Worm (Caenorhabditis elegans) whole organism, L3 larva: Measurements from ENCODE around the gene gdh-1.

Experiments
- aly-2 ChIP-seq: fragments of 150-350 bp; optimal IDR thresholded peaks from 2 replicates; lab custom pipeline; 2014; ENCODE audit warnings: missing biosample characterization, missing genetic modification characterization
- ama-1 ChIP-seq: fragments of 150-350 bp; optimal IDR thresholded peaks from 2 replicates; lab custom pipeline; 2018
- ceh-16 ChIP-seq: sonication (generic microtip); optimal IDR thresholded peaks from 2 replicates; lab custom pipeline; 2017; ENCODE audit warnings: missing biosample characterization, missing genetic modification characterization
- ceh-28 ChIP-seq: fragments of 150-350 bp; optimal IDR thresholded peaks from 2 replicates; lab custom pipeline; 2014; ENCODE audit warnings: missing biosample characterization, missing genetic modification reagents, missing genetic modification characterization
- ceh-82 ChIP-seq: fragments of 150-350 bp; optimal IDR thresholded peaks from 2 replicates; lab custom pipeline; 2014; ENCODE audit warnings: missing biosample characterization, missing genetic modification characterization
- ceh-9 ChIP-seq: sonication (generic microtip); optimal IDR thresholded peaks from 2 replicates; lab custom pipeline; 2018; ENCODE audit warnings: missing biosample characterization, missing genetic modification characterization
- egl-5 ChIP-seq: fragments of 150-350 bp; optimal IDR thresholded peaks from 2 replicates; lab custom pipeline; 2017; ENCODE audit warnings: missing biosample characterization, missing genetic modification reagents, missing genetic modification characterization, inconsistent platforms
- elt-1 ChIP-seq: fragments of 150-350 bp; optimal IDR thresholded peaks from 2 replicates; lab custom pipeline; 2014; ENCODE audit warnings: missing biosample characterization, missing genetic modification characterization
- elt-2 ChIP-seq: sonication (generic microtip); optimal IDR thresholded peaks from 2 replicates; lab custom pipeline; 2016; ENCODE audit warnings: missing genetic modification reagents, mild to moderate bottlenecking, missing genetic modification characterization, missing compliant biosample characterization
- elt-3 ChIP-seq, 3 experiments: fragments of 150-350 bp in 1 of 3; sonication (generic microtip) in 2 of 3; optimal IDR thresholded peaks; 2 replicates in 2 of 3; 4 replicates in 1 of 3; lab custom pipeline; 2014 to 2017; ENCODE audit warnings: missing biosample characterization in 3 of 3, missing genetic modification characterization in 3 of 3
- eor-1 ChIP-seq, 2 experiments: fragments of 150-350 bp; optimal IDR thresholded peaks; 2 replicates each; lab custom pipeline; 2014 to 2018; ENCODE audit warnings: missing biosample characterization in 2 of 2, missing genetic modification characterization in 2 of 2
- fkh-10 ChIP-seq: sonication (generic microtip); optimal IDR thresholded peaks from 2 replicates; lab custom pipeline; 2017; ENCODE audit warnings: missing biosample characterization, missing genetic modification reagents, missing genetic modification characterization
- fkh-2 ChIP-seq: fragments of 150-350 bp; optimal IDR thresholded peaks from 2 replicates; lab custom pipeline; 2014; ENCODE audit warnings: missing biosample characterization, missing genetic modification reagents, missing genetic modification characterization
- fos-1 ChIP-seq: fragments of 150-350 bp; optimal IDR thresholded peaks from 2 replicates; lab custom pipeline; 2014; ENCODE audit warnings: missing biosample characterization, missing genetic modification characterization
- hmg-11 ChIP-seq: sonication (generic microtip); optimal IDR thresholded peaks from 2 replicates; lab custom pipeline; 2016; ENCODE audit warnings: missing genetic modification characterization, missing compliant biosample characterization
- lin-15B ChIP-seq: fragments of 150-350 bp; optimal IDR thresholded peaks from 2 replicates; lab custom pipeline; 2014; ENCODE audit warnings: missing biosample characterization, missing genetic modification characterization
- lin-39 ChIP-seq: fragments of 150-350 bp; optimal IDR thresholded peaks from 2 replicates; lab custom pipeline; 2018; ENCODE audit warnings: missing biosample characterization, missing genetic modification reagents, missing genetic modification characterization
- lsy-12 ChIP-seq: sonication (generic microtip); optimal IDR thresholded peaks from 2 replicates; lab custom pipeline; 2016; ENCODE audit warnings: mild to moderate bottlenecking, missing genetic modification characterization, missing compliant biosample characterization
- mdl-1 ChIP-seq: fragments of 150-350 bp; optimal IDR thresholded peaks from 2 replicates; lab custom pipeline; 2014; ENCODE audit warnings: missing biosample characterization, missing genetic modification characterization
- mml-1 ChIP-seq: fragments of 150-350 bp; sonication (generic microtip); optimal IDR thresholded peaks from 3 replicates; lab custom pipeline; 2014; ENCODE audit warnings: missing biosample characterization, missing genetic modification characterization
- nfya-1 ChIP-seq: sonication (generic microtip); optimal IDR thresholded peaks from 2 replicates; lab custom pipeline; 2017; ENCODE audit warnings: missing genetic modification characterization, mild to moderate bottlenecking, missing compliant biosample characterization, antibody characterized with exemption, moderate library complexity; ENCODE audit not compliant: insufficient read depth
- nhr-11 ChIP-seq: fragments of 150-350 bp; optimal IDR thresholded peaks from 2 replicates; lab custom pipeline; 2014; ENCODE audit warnings: missing biosample characterization, missing genetic modification characterization
- nhr-12 ChIP-seq: fragments of 150-350 bp; optimal IDR thresholded peaks from 2 replicates; lab custom pipeline; 2014; ENCODE audit warnings: missing biosample characterization, missing genetic modification characterization
- nhr-23 ChIP-seq: fragments of 150-350 bp; optimal IDR thresholded peaks from 2 replicates; lab custom pipeline; 2014; ENCODE audit warnings: missing biosample characterization, missing genetic modification reagents, missing genetic modification characterization
- nhr-237 ChIP-seq: fragments of 150-350 bp; optimal IDR thresholded peaks from 2 replicates; lab custom pipeline; 2014; ENCODE audit warnings: missing biosample characterization, missing genetic modification characterization
- nhr-25 ChIP-seq: sonication (generic microtip); optimal IDR thresholded peaks from 2 replicates; lab custom pipeline; 2017; ENCODE audit warnings: missing biosample characterization, missing genetic modification characterization
- nhr-43 ChIP-seq: sonication (generic microtip); optimal IDR thresholded peaks from 2 replicates; lab custom pipeline; 2016; ENCODE audit warnings: mild to moderate bottlenecking, missing genetic modification characterization, missing compliant biosample characterization; ENCODE audit not compliant: poor library complexity, severe bottlenecking
- nhr-76 ChIP-seq: fragments of 150-350 bp; sonication (generic microtip); optimal IDR thresholded peaks from 5 replicates; lab custom pipeline; 2014; ENCODE audit warnings: missing biosample characterization, missing genetic modification characterization
- nhr-77 ChIP-seq: fragments of 150-350 bp; optimal IDR thresholded peaks from 2 replicates; lab custom pipeline; 2014; ENCODE audit warnings: missing biosample characterization, missing genetic modification characterization
- pha-4 ChIP-seq: fragments of 150-350 bp; optimal IDR thresholded peaks from 2 replicates; lab custom pipeline; 2014; ENCODE audit warnings: missing biosample characterization, missing genetic modification reagents, missing genetic modification characterization
- pqm-1 ChIP-seq: fragments of 150-350 bp; optimal IDR thresholded peaks from 2 replicates; lab custom pipeline; 2017; ENCODE audit warnings: missing biosample characterization, missing genetic modification characterization, inconsistent platforms
- sea-2 ChIP-seq: fragments of 150-350 bp; sonication (generic microtip); optimal IDR thresholded peaks from 4 replicates; lab custom pipeline; 2014; ENCODE audit warnings: missing biosample characterization, missing genetic modification reagents, missing genetic modification characterization
- skn-1 ChIP-seq: fragments of 150-350 bp; optimal IDR thresholded peaks from 2 replicates; lab custom pipeline; 2014; ENCODE audit warnings: missing biosample characterization, missing genetic modification characterization
- unc-39 ChIP-seq: sonication (generic microtip); optimal IDR thresholded peaks from 4 replicates; lab custom pipeline; 2017; ENCODE audit warnings: missing biosample characterization, missing genetic modification characterization
- unc-62 ChIP-seq: fragments of 150-350 bp; sonication (generic microtip); optimal IDR thresholded peaks from 4 replicates; lab custom pipeline; 2014; ENCODE audit warnings: missing biosample characterization, missing genetic modification reagents, missing genetic modification characterization
- ztf-11 ChIP-seq: fragments of 150-350 bp; optimal IDR thresholded peaks from 2 replicates; lab custom pipeline; 2014; ENCODE audit warnings: missing biosample characterization, missing genetic modification characterization
- ztf-4 ChIP-seq: fragments of 150-350 bp; optimal IDR thresholded peaks from 2 replicates; lab custom pipeline; 2014; ENCODE audit warnings: missing biosample characterization, missing genetic modification characterization

The gdh-1 gene

DNA sequence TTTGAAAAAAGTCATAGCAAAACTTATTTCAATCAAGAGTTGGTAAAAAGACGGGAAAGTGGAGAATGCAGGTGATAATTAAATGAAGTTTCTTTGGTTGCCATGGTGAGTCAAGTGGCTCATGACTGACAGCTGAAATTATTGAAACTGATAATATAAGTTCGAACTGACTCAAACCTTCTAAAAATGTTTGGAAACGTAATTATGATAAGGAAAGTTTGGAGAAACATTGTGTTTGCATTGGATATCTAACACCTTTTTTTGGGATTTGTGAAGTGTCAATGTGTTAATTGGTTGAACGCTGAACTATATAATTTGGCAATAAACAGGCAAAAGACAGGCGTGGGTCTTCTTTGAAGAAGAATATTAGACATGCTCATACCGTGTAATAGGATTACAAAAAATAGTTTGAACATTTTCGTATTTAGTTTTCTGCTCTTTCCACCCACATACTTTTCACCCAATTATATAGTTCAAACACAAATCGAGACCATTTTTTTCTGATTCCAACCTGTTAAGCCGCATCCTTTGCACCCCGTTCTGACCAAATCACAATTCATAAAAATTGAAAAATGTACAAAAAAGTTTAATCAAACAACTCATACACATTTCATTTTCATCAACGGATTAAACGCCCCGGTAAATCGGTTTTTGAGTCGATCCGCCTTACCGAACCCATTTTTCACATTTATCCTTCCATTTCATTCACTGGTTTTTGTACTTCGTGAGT, 27.5 kb upstream of the gdh-1 start, which contains the start of the genes srlf-33 and srlf-32:
Gene srlf-33, minus strand, starts transcription at position 101 of the 730 bp plus-strand sequence.
Gene srlf-32, plus strand, starts transcription at position 680 of the 730 bp plus-strand sequence.
- no peak for TF ChIP-seq ceh-28 (tag; lab: Kevin White, UChicago)
- no peak for TF ChIP-seq ztf-11
- TF ChIP-seq skn-1 (tag; lab: Kevin White, UChicago), result no peak
- no peak for TF ChIP-seq lsy-12 (tag; lab: Kevin White, UChicago)
- no peak for TF ChIP-seq ama-1 (lab: Kevin White, UChicago)
- TF ChIP-seq ceh-82 (tag; lab: Kevin White, UChicago), result no peak
- no peak for TF ChIP-seq nhr-77 (tag; lab: Kevin White, UChicago)
- no peak for TF ChIP-seq nhr-237
- no peak for TF ChIP-seq ztf-4 (tag; lab: Kevin White, UChicago)
- TF ChIP-seq nhr-12 (tag; lab: Kevin White, UChicago), result no peak
- no peak for TF ChIP-seq pqm-1 (tag; lab: Kevin White, UChicago)
- no peak for TF ChIP-seq sea-2 (GFP tag; lab: Kevin White, UChicago)
- no peak for TF ChIP-seq eor-1 (tag; optimal IDR thresholded peaks at IDR 0.05; lab: Kevin White, UChicago)
- no peak for TF ChIP-seq mdl-1 (tag; lab: Kevin White, UChicago)
- TF ChIP-seq unc-62 (GFP tag; lab: Kevin White, UChicago), result no peak
- no peak for TF ChIP-seq egl-5 (tag; lab: Kevin White, UChicago)
- no peak for TF ChIP-seq lin-39 (tag; lab: Kevin White, UChicago)
- TF ChIP-seq elt-1 (tag; lab: Kevin White, UChicago), result no peak
- TF ChIP-seq hmg-11, result no peak

DNA sequence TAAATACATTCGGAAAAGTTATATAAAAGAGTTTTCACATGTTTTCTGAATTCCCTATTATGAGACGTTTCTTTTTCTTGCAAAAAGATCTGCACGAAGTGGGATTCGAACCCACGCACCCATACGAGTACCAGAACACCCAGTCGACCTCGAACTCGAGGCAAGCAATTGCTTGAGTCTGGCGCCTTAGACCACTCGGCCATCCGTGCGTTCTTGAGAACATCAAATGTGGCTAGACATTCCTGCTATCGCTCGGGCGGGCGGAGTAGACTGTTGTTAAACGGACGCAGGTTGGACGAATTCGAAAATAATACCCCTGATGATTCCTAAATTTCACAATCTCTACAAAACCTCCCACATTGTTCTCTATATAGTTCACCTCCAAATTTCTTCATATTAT, 24.7 kb upstream of the gdh-1 start:
- no peak for TF ChIP-seq unc-62 (GFP tag; lab: Kevin White, UChicago)
- TF ChIP-seq lin-39 (tag; lab: Kevin White, UChicago), result peak; percentile 41
- TF ChIP-seq ceh-16 (tag; lab: Kevin White, UChicago), result no peak
- peak; percentile 56 for TF ChIP-seq nhr-25 (tag; lab: Kevin White, UChicago)
- no peak for TF ChIP-seq nhr-11 (tag; lab: Kevin White, UChicago)
- no peak for TF ChIP-seq pha-4 (tag; lab: Kevin White, UChicago)
- TF ChIP-seq hmg-11, result peak; percentile 22
- TF ChIP-seq lin-15B, result no peak
- TF ChIP-seq nhr-76 (tag; lab: Kevin White, UChicago), result no peak
- TF ChIP-seq nhr-237, result no peak
- TF ChIP-seq eor-1 (tag; optimal IDR thresholded peaks at IDR 0.05; lab: Kevin White, UChicago), result no peak
- TF ChIP-seq fos-1 (tag; lab: Kevin White, UChicago), result no peak
- no peak for TF ChIP-seq ceh-28 (tag; lab: Kevin White, UChicago)
- TF ChIP-seq elt-2 (tag; lab: Kevin White, UChicago), result peak; percentile 37
- TF ChIP-seq ceh-82 (tag; lab: Kevin White, UChicago), result no peak
- TF ChIP-seq nhr-77 (tag; lab: Kevin White, UChicago), result no peak
- peak; percentile 51 for TF ChIP-seq nfya-1
- no peak for TF ChIP-seq unc-39
- no peak for TF ChIP-seq nhr-12 (tag; lab: Kevin White, UChicago)
- TF ChIP-seq mml-1 (tag; lab: Kevin White, UChicago), result no peak
- no peak for TF ChIP-seq aly-2
- TF ChIP-seq nhr-43 (tag; lab: Kevin White, UChicago), result peak; percentile 60
- peak; percentile 31 for TF ChIP-seq lsy-12 (tag; lab: Kevin White, UChicago)
- TF ChIP-seq elt-3 (tag; optimal IDR thresholded peaks at IDR 0.05; lab: Kevin White, UChicago), result peak in 1 of 3 experiments; percentile 41
- TF ChIP-seq ztf-11, result no peak
- no peak for TF ChIP-seq fkh-2 (tag; lab: Kevin White, UChicago)
- peak; percentile 33 for TF ChIP-seq nhr-23
- TF ChIP-seq egl-5 (tag; lab: Kevin White, UChicago), result no peak
- TF ChIP-seq sea-2 (GFP tag; lab: Kevin White, UChicago), result no peak

DNA sequence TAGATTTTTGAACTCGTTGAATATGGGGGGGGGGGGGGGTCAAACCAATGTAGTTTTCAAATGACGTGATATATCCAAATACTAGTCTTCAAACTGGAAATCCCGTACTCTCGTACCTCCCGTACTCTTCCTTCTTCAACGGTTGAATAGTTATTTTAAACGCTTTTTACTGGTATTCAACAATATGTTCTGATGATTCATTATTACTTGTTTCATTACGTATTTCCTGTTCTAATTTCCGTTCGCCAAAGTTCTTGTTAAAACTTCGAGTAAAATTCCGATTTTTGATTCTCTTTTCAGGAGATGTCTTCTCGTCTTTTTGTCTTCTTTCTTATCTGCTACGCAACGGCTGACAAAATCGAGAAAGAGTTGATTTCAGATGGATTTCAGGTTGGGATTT, 22.5 kb upstream of the gdh-1 start, which contains the start of gene nhx-9:
Gene nhx-9, plus strand, starts transcription at position 301 of the 400 bp plus-strand sequence.
- TF ChIP-seq egl-5 (tag; lab: Kevin White, UChicago) (no peak), nhr-25 (tag; lab: Kevin White, UChicago) (no peak), fkh-10 (GFP tag; lab: Kevin White, UChicago) (no peak), nfya-1 (no peak), elt-2 (tag; lab: Kevin White, UChicago) (no peak), ceh-9 (no peak)
- TF ChIP-seq, all 47 proteins: peak for 0
